Worm (Caenorhabditis elegans): ENCODE results near the gene daf-7.

- TF ChIP-seq egl-5 (tag; optimal IDR thresholded peaks at IDR 0.05) (no peak), nhr-77 (tag; optimal IDR thresholded peaks at IDR 0.05) (no peak), mdl-1 (tag; optimal IDR thresholded peaks at IDR 0.05) (no peak), nhr-28 (tag; optimal IDR thresholded peaks at IDR 0.05) (no peak), jun-1 (tag; optimal IDR thresholded peaks at IDR 0.05) (peak; percentile 76)
Observed at ce11 chrIII:845485-845884, 33.8 kb downstream of the daf-7 start, which contains the start of gene K02F3.2.

Data from whole organism, L3 larva.